Worm (Caenorhabditis elegans): ENCODE results near the gene F48E8.8.

ce11 chrIII:5487087-5487603 is 37.5 kb upstream of the F48E8.8 start, which contains the start of gene osg-1:
- no peak for TF ChIP-seq pha-4 (tag; optimal IDR thresholded peaks at IDR 0.05)
- TF ChIP-seq unc-62 (GFP tag; optimal IDR thresholded peaks at IDR 0.05): no peak

Data from whole organism, L3 larva.